Fruit fly (Drosophila melanogaster) whole organism, embryonic: Measurements from ENCODE around the gene Cubn.

Source experiments
- ATbp ChIP-seq: fragments of 200-800 bp; sonication (Bioruptor generic); optimal IDR thresholded peaks from 2 replicates; lab custom pipeline; 2017; ENCODE audit warnings: missing biosample characterization, mild to moderate bottlenecking, missing genetic modification characterization, missing genetic modification reagents
- Adf1 ChIP-seq: fragments of 200-800 bp; sonication (Bioruptor generic); IDR thresholded peaks from 2 replicates; pipeline ENCODE4 v1.3.6; 2022; ENCODE audit warnings: missing biosample characterization, missing genetic modification characterization
- Atf-2 ChIP-seq: fragments of 200-800 bp; sonication (Bioruptor generic); optimal IDR thresholded peaks from 2 replicates; lab custom pipeline; 2016; ENCODE audit warnings: missing biosample characterization, missing genetic modification characterization
- Atf6 ChIP-seq: fragments of 200-800 bp; sonication (Bioruptor generic); IDR thresholded peaks from 2 replicates; pipeline ENCODE4 v1.3.6; 2022; ENCODE audit warnings: missing biosample characterization, missing genetic modification characterization
- CG10654 ChIP-seq: fragments of 200-800 bp; sonication (Bioruptor generic); optimal IDR thresholded peaks from 2 replicates; lab custom pipeline; 2016; ENCODE audit warnings: missing biosample characterization, missing genetic modification characterization
- CG11456 ChIP-seq: fragments of 200-800 bp; sonication (Bioruptor generic); IDR thresholded peaks from 3 replicates; pipeline ENCODE4 v1.3.6; 2022; ENCODE audit warnings: missing biosample characterization, missing genetic modification characterization
- CG12659 ChIP-seq: fragments of 200-800 bp; sonication (Bioruptor generic); optimal IDR thresholded peaks from 3 replicates; lab custom pipeline; 2017; ENCODE audit warnings: mild to moderate bottlenecking, missing biosample characterization, missing genetic modification reagents, missing genetic modification characterization
- CG13894 ChIP-seq: fragments of 200-800 bp; sonication (Bioruptor generic); optimal IDR thresholded peaks from 3 replicates; lab custom pipeline; 2018; ENCODE audit warnings: missing biosample characterization, mild to moderate bottlenecking, missing genetic modification characterization, moderate library complexity
- CG14965 ChIP-seq: fragments of 200-800 bp; sonication (Bioruptor generic); optimal IDR thresholded peaks from 2 replicates; lab custom pipeline; 2016; ENCODE audit warnings: missing biosample characterization, missing genetic modification characterization, borderline replicate concordance
- CG15011 ChIP-seq: fragments of 200-800 bp; sonication (Bioruptor generic); optimal IDR thresholded peaks from 3 replicates; lab custom pipeline; 2018; ENCODE audit warnings: missing biosample characterization, mild to moderate bottlenecking, missing genetic modification characterization
- CG15479 ChIP-seq: fragments of 200-800 bp; sonication (Bioruptor generic); optimal IDR thresholded peaks from 3 replicates; lab custom pipeline; 2019; ENCODE audit warnings: missing biosample characterization, mild to moderate bottlenecking, missing genetic modification characterization, moderate library complexity
- CG18011 ChIP-seq: fragments of 200-800 bp; sonication (Bioruptor generic); optimal IDR thresholded peaks from 2 replicates; lab custom pipeline; 2017; ENCODE audit warnings: missing biosample characterization, missing genetic modification characterization, mild to moderate bottlenecking, moderate library complexity, missing genotype
- CG18262 ChIP-seq: fragments of 200-800 bp; optimal IDR thresholded peaks from 3 replicates; lab custom pipeline; 2019; ENCODE audit warnings: missing biosample characterization, mild to moderate bottlenecking, missing genetic modification characterization, moderate library complexity
- CG3838 ChIP-seq: fragments of 200-800 bp; sonication (Bioruptor generic); optimal IDR thresholded peaks from 3 replicates; lab custom pipeline; 2016; ENCODE audit warnings: missing biosample characterization, missing genetic modification characterization
- CG4730 ChIP-seq: fragments of 200-800 bp; sonication (Bioruptor generic); IDR thresholded peaks from 2 replicates; pipeline ENCODE4 v1.3.6; 2022; ENCODE audit warnings: missing biosample characterization, missing genetic modification characterization
- CG4854 ChIP-seq: fragments of 200-800 bp; sonication (Bioruptor generic); optimal IDR thresholded peaks from 2 replicates; lab custom pipeline; 2016; ENCODE audit warnings: missing biosample characterization, missing genetic modification characterization, inconsistent platforms
- CG7556 ChIP-seq: fragments of 200-800 bp; sonication (Bioruptor generic); optimal IDR thresholded peaks from 2 replicates; lab custom pipeline; 2017; ENCODE audit warnings: missing biosample characterization, mild to moderate bottlenecking, missing genetic modification characterization
- CG8388 ChIP-seq: fragments of 200-800 bp; sonication (Bioruptor generic); optimal IDR thresholded peaks from 2 replicates; lab custom pipeline; 2019; ENCODE audit warnings: missing biosample characterization, mild to moderate bottlenecking, missing genetic modification characterization, moderate library complexity
- CG8944 ChIP-seq: fragments of 200-800 bp; sonication (Bioruptor generic); optimal IDR thresholded peaks from 3 replicates; lab custom pipeline; 2016; ENCODE audit warnings: missing biosample characterization, missing genetic modification characterization
- CG9817 ChIP-seq: fragments of 200-800 bp; sonication (Bioruptor generic); optimal IDR thresholded peaks from 2 replicates; lab custom pipeline; 2018; ENCODE audit warnings: missing biosample characterization, mild to moderate bottlenecking, missing genetic modification characterization, moderate library complexity
- Chrac-16 ChIP-seq: fragments of 200-800 bp; sonication (Bioruptor generic); optimal IDR thresholded peaks from 3 replicates; lab custom pipeline; 2016; ENCODE audit warnings: missing biosample characterization, missing genetic modification characterization
- D19B ChIP-seq: fragments of 200-800 bp; sonication (Bioruptor generic); optimal IDR thresholded peaks from 2 replicates; lab custom pipeline; 2017; ENCODE audit warnings: missing biosample characterization, mild to moderate bottlenecking, missing genetic modification characterization
- HmgD ChIP-seq: fragments of 200-800 bp; sonication (Bioruptor generic); optimal IDR thresholded peaks from 3 replicates; lab custom pipeline; 2016; ENCODE audit warnings: missing biosample characterization, missing genetic modification characterization
- Jarid2 ChIP-seq: fragments of 200-800 bp; sonication (Bioruptor generic); optimal IDR thresholded peaks from 3 replicates; lab custom pipeline; 2017; ENCODE audit warnings: mild to moderate bottlenecking, missing biosample characterization, missing genetic modification reagents, missing genetic modification characterization
- MBD-R2 ChIP-seq: fragments of 200-800 bp; sonication (Bioruptor generic); IDR thresholded peaks from 2 replicates; pipeline ENCODE4 v1.3.6; 2022; ENCODE audit warnings: missing biosample characterization, missing genetic modification characterization
- Meics ChIP-seq: fragments of 200-800 bp; sonication (Bioruptor generic); optimal IDR thresholded peaks from 2 replicates; lab custom pipeline; 2017; ENCODE audit warnings: missing biosample characterization, mild to moderate bottlenecking, missing genetic modification characterization
- NC2α ChIP-seq: fragments of 200-800 bp; sonication (Bioruptor generic); optimal IDR thresholded peaks from 2 replicates; lab custom pipeline; 2016; ENCODE audit warnings: missing biosample characterization, missing genetic modification characterization
- NK7.1 ChIP-seq: fragments of 200-800 bp; sonication (Bioruptor generic); optimal IDR thresholded peaks from 3 replicates; lab custom pipeline; 2016; ENCODE audit warnings: missing biosample characterization, missing genetic modification characterization
- Nf-YC ChIP-seq: fragments of 200-800 bp; optimal IDR thresholded peaks from 3 replicates; lab custom pipeline; 2019; ENCODE audit warnings: missing biosample characterization, mild to moderate bottlenecking, missing genetic modification characterization, moderate library complexity
- Optix ChIP-seq: fragments of 200-800 bp; sonication (Bioruptor generic); IDR thresholded peaks from 3 replicates; pipeline ENCODE4 v1.3.6; 2022; ENCODE audit warnings: missing biosample characterization, missing genetic modification characterization
- Six4 ChIP-seq: fragments of 200-800 bp; sonication (Bioruptor generic); optimal IDR thresholded peaks from 2 replicates; lab custom pipeline; 2016; ENCODE audit warnings: missing biosample characterization, missing genetic modification characterization
- ab ChIP-seq: fragments of 200-800 bp; sonication (Bioruptor generic); optimal IDR thresholded peaks from 2 replicates; lab custom pipeline; 2016; ENCODE audit warnings: missing biosample characterization, missing genetic modification characterization
- cas ChIP-seq: fragments of 200-800 bp; sonication (Bioruptor generic); IDR thresholded peaks from 2 replicates; pipeline ENCODE4 v1.3.6; 2022; ENCODE audit warnings: missing biosample characterization, missing genetic modification characterization
- chif ChIP-seq, 2 experiments: fragments of 200-800 bp; sonication (Bioruptor generic); optimal IDR thresholded peaks; 3 replicates each; lab custom pipeline; 2016; ENCODE audit warnings: missing biosample characterization in 2 of 2, missing genetic modification characterization in 2 of 2
- ci ChIP-seq: fragments of 200-800 bp; sonication (Bioruptor generic); IDR thresholded peaks from 3 replicates; pipeline ENCODE4 v1.3.6; 2022; ENCODE audit warnings: missing biosample characterization, missing genetic modification characterization
- dm ChIP-seq: fragments of 200-800 bp; sonication (Bioruptor generic); optimal IDR thresholded peaks from 3 replicates; lab custom pipeline; 2016; ENCODE audit warnings: missing biosample characterization, missing genetic modification characterization
- fd96Cb ChIP-seq: fragments of 200-800 bp; sonication (Bioruptor generic); optimal IDR thresholded peaks from 2 replicates; lab custom pipeline; 2018; ENCODE audit warnings: missing biosample characterization, mild to moderate bottlenecking, missing genetic modification characterization, moderate library complexity
- fru ChIP-seq: fragments of >200 bp; optimal IDR thresholded peaks from 2 replicates; lab custom pipeline; 2017
- gt ChIP-seq: fragments of 200-800 bp; sonication (Bioruptor generic); IDR thresholded peaks from 2 replicates; pipeline ENCODE4 v1.3.6; 2022; ENCODE audit warnings: missing biosample characterization, missing genetic modification characterization
- ken ChIP-seq: fragments of 200-800 bp; sonication (Bioruptor generic); IDR thresholded peaks from 3 replicates; pipeline ENCODE4 v1.3.6; 2022; ENCODE audit warnings: missing biosample characterization, missing genetic modification characterization
- lab ChIP-seq: fragments of 200-800 bp; sonication (Bioruptor generic); optimal IDR thresholded peaks from 3 replicates; lab custom pipeline; 2017; ENCODE audit warnings: missing biosample characterization, missing genetic modification characterization, mild to moderate bottlenecking, moderate library complexity, missing genetic modification reagents
- lbe ChIP-seq: fragments of 200-800 bp; sonication (Bioruptor generic); optimal IDR thresholded peaks from 2 replicates; lab custom pipeline; 2016; ENCODE audit warnings: missing biosample characterization, mild to moderate bottlenecking, missing genetic modification characterization
- row ChIP-seq: fragments of 200-800 bp; sonication (Bioruptor generic); IDR thresholded peaks from 3 replicates; pipeline ENCODE4 v1.3.6; 2022; ENCODE audit warnings: missing biosample characterization, missing genetic modification characterization
- scrt ChIP-seq: fragments of 200-800 bp; sonication (Bioruptor generic); optimal IDR thresholded peaks from 2 replicates; lab custom pipeline; 2018; ENCODE audit warnings: missing biosample characterization, mild to moderate bottlenecking, missing genetic modification characterization, moderate library complexity
- stc ChIP-seq: fragments of 200-800 bp; sonication (Bioruptor generic); IDR thresholded peaks from 2 replicates; pipeline ENCODE4 v1.3.6; 2022; ENCODE audit warnings: missing biosample characterization, missing genetic modification characterization
- stwl ChIP-seq: fragments of 200-800 bp; sonication (Bioruptor generic); optimal IDR thresholded peaks from 3 replicates; lab custom pipeline; 2018; ENCODE audit warnings: missing biosample characterization, mild to moderate bottlenecking, missing genetic modification characterization, moderate library complexity
- tin ChIP-seq: fragments of 200-800 bp; sonication (Bioruptor generic); optimal IDR thresholded peaks from 3 replicates; lab custom pipeline; 2016; ENCODE audit warnings: missing biosample characterization, missing genetic modification characterization
- tna ChIP-seq: fragments of 200-800 bp; sonication (Bioruptor generic); IDR thresholded peaks from 2 replicates; pipeline ENCODE4 v1.3.6; 2022; ENCODE audit warnings: missing biosample characterization, missing genetic modification characterization; ENCODE audit not compliant: partially characterized antibody
- trh ChIP-seq: fragments of 200-800 bp; sonication (Bioruptor generic); optimal IDR thresholded peaks from 2 replicates; lab custom pipeline; 2016; ENCODE audit warnings: missing biosample characterization, missing genetic modification characterization
- vfl ChIP-seq: fragments of 200-800 bp; sonication (Bioruptor generic); optimal IDR thresholded peaks from 2 replicates; lab custom pipeline; 2016; ENCODE audit warnings: missing biosample characterization, missing genetic modification characterization
- wdn ChIP-seq: fragments of 200-800 bp; sonication (Bioruptor generic); IDR thresholded peaks from 2 replicates; pipeline ENCODE4 v1.3.6; 2022; ENCODE audit warnings: missing biosample characterization, missing genetic modification characterization

Cubn gene

dm6 chrX:9583440-9584103 is 12.5 kb upstream of the Cubn start (continued):
- TF ChIP-seq cas (GFP tag; lab: Robert Waterston, UW) (peak; percentile 84), ab (GFP tag; lab: Kevin White, UChicago) (peak; percentile 51), chif (GFP tag; optimal IDR thresholded peaks at IDR 0.05; lab: Kevin White, UChicago) (peak; percentile 56 to 63), lab (GFP tag; lab: Kevin White, UChicago) (peak; percentile 98), ken (GFP tag; lab: Robert Waterston, UW) (peak; percentile 81), CG4730 (GFP tag; lab: Robert Waterston, UW) (peak; percentile 91), Optix (GFP tag; lab: Robert Waterston, UW) (peak; percentile 92), CG10654 (GFP tag; lab: Kevin White, UChicago) (peak; percentile 82), CG3838 (GFP tag; lab: Kevin White, UChicago) (peak; percentile 45), Six4 (peak; percentile 78), Chrac-16 (GFP tag; lab: Kevin White, UChicago) (peak; percentile 90), trh (GFP tag; lab: Kevin White, UChicago) (peak; percentile 75), CG15011 (GFP tag; lab: Kevin White, UChicago) (peak; percentile 93), CG15479 (GFP tag; lab: Kevin White, UChicago) (no peak), CG7556 (GFP tag; lab: Kevin White, UChicago) (peak; percentile 96), Meics (peak; percentile 96), row (GFP tag; lab: Robert Waterston, UW) (peak; percentile 97), gt (GFP tag; lab: Robert Waterston, UW) (peak; percentile 66), ci (GFP tag; lab: Robert Waterston, UW) (peak; percentile 95), Atf6 (GFP tag; lab: Robert Waterston, UW) (peak; percentile 96), CG8944 (GFP tag; lab: Kevin White, UChicago) (peak; percentile 52), CG14965 (no peak), Atf-2 (no peak), CG13894 (tag; lab: Kevin White, UChicago) (peak; percentile 91), CG4854 (GFP tag; lab: Kevin White, UChicago) (peak; percentile 76), stwl (tag; lab: Kevin White, UChicago) (no peak), Jarid2 (GFP tag; lab: Kevin White, UChicago) (peak; percentile 86), MBD-R2 (peak; percentile 79), CG12659 (GFP tag; lab: Kevin White, UChicago) (peak; percentile 97), CG8388 (GFP tag; lab: Kevin White, UChicago) (peak; percentile 92), ATbp (GFP tag; lab: Kevin White, UChicago) (peak; percentile 96), Nf-YC (tag; lab: Kevin White, UChicago) (peak; percentile 87), fru (lab: Kevin White, UChicago) (no peak), CG18011 (peak; percentile 81), NC2α (GFP tag; lab: Kevin White, UChicago) (peak; percentile 15), NK7.1 (no peak), wdn (GFP tag; lab: Robert Waterston, UW) (peak; percentile 88), tna (no peak), D19B (GFP tag; lab: Kevin White, UChicago) (peak; percentile 90), fd96Cb (peak; percentile 90), tin (GFP tag; lab: Kevin White, UChicago) (peak; percentile 88), dm (peak; percentile 43), vfl (GFP tag; lab: Kevin White, UChicago) (peak; percentile 73), Adf1 (GFP tag; lab: Robert Waterston, UW) (peak; percentile 70), scrt (GFP tag; lab: Kevin White, UChicago) (peak; percentile 91), CG11456 (peak; percentile 90), lbe (GFP tag; lab: Kevin White, UChicago) (peak; percentile 59), CG18262 (tag; lab: Kevin White, UChicago) (peak; percentile 95), CG9817 (peak; percentile 94), HmgD (GFP tag; lab: Kevin White, UChicago) (no peak), stc (peak; percentile 93)
